Worm (Caenorhabditis elegans) whole organism, mixed stage, embryonic: ENCODE results near the gene lido-9.
"Not testable (repeated sequence)": the region's sequence is repeated elsewhere in the genome, so short reads cannot be mapped to it uniquely, and the experiment has no call there.

Experiments
- ceh-43 ChIP-seq: fragments of 200-800 bp; sonication (Bioruptor generic); optimal IDR thresholded peaks from 2 replicates; lab custom pipeline; 2018; ENCODE audit warnings: mild to moderate bottlenecking, missing genetic modification characterization, moderate library complexity, missing compliant biosample characterization
- elt-1 ChIP-seq: sonication (generic microtip); optimal IDR thresholded peaks from 2 replicates; lab custom pipeline; 2017; ENCODE audit warnings: missing genetic modification characterization, mild to moderate bottlenecking, missing compliant biosample characterization, antibody characterized with exemption, moderate library complexity, borderline replicate concordance; ENCODE audit not compliant: insufficient read depth
- elt-3 ChIP-seq: fragments of 150-350 bp; optimal IDR thresholded peaks from 2 replicates; lab custom pipeline; 2014; ENCODE audit warnings: missing biosample characterization, missing genetic modification characterization
- lin-13 ChIP-seq: fragments of 150-350 bp; optimal IDR thresholded peaks from 2 replicates; lab custom pipeline; 2014; ENCODE audit warnings: missing biosample characterization, missing genetic modification characterization
- nhr-12 ChIP-seq: fragments of 150-350 bp; optimal IDR thresholded peaks from 2 replicates; lab custom pipeline; 2014; ENCODE audit warnings: missing biosample characterization, missing genetic modification characterization
- nhr-2 ChIP-seq: fragments of 150-350 bp; optimal IDR thresholded peaks from 2 replicates; lab custom pipeline; 2014; ENCODE audit warnings: missing biosample characterization, missing genetic modification characterization
- unc-62 ChIP-seq: fragments of 150-350 bp; optimal IDR thresholded peaks from 2 replicates; lab custom pipeline; 2014; ENCODE audit warnings: missing biosample characterization, missing genetic modification reagents, missing genetic modification characterization

- not testable (repeated sequence) for TF ChIP-seq lin-13 (tag; lab: Kevin White, UChicago); unc-62; nhr-12 (tag; lab: Kevin White, UChicago); elt-3 (tag; lab: Kevin White, UChicago); ceh-43 (GFP tag; lab: Kevin White, UChicago); elt-1 (tag; lab: Kevin White, UChicago); nhr-2 (tag; lab: Kevin White, UChicago)
Observed at ce11 chrII:3032480-3032879, 31.9 kb downstream of the lido-9 start, which contains the start of gene B0454.6.
